Worm (Caenorhabditis elegans) whole organism, late embryonic: ENCODE data around the gene M01F1.8.

ENCODE experiments used
- C38D4.7 ChIP-seq: fragments of 200-800 bp; sonication (Bioruptor generic); optimal IDR thresholded peaks from 2 replicates; lab custom pipeline; 2018; ENCODE audit warnings: mild to moderate bottlenecking, missing genetic modification characterization, moderate library complexity, missing compliant biosample characterization
- hlh-30 ChIP-seq: sonication (generic microtip); optimal IDR thresholded peaks from 2 replicates; lab custom pipeline; 2017; ENCODE audit warnings: antibody characterized with exemption, missing genetic modification characterization, missing compliant biosample characterization; ENCODE audit not compliant: insufficient read depth
- nfya-1 ChIP-seq: sonication (generic microtip); optimal IDR thresholded peaks from 2 replicates; lab custom pipeline; 2017; ENCODE audit warnings: missing genetic modification characterization, mild to moderate bottlenecking, missing compliant biosample characterization, antibody characterized with exemption, moderate library complexity
- pat-9 ChIP-seq: fragments of 200-800 bp; sonication (Bioruptor generic); optimal IDR thresholded peaks from 2 replicates; lab custom pipeline; 2018; ENCODE audit warnings: mild to moderate bottlenecking, missing genetic modification characterization, moderate library complexity, missing compliant biosample characterization
- pqm-1 ChIP-seq: sonication (generic microtip); optimal IDR thresholded peaks from 2 replicates; lab custom pipeline; 2016; ENCODE audit warnings: missing genetic modification characterization, missing compliant biosample characterization

DNA sequence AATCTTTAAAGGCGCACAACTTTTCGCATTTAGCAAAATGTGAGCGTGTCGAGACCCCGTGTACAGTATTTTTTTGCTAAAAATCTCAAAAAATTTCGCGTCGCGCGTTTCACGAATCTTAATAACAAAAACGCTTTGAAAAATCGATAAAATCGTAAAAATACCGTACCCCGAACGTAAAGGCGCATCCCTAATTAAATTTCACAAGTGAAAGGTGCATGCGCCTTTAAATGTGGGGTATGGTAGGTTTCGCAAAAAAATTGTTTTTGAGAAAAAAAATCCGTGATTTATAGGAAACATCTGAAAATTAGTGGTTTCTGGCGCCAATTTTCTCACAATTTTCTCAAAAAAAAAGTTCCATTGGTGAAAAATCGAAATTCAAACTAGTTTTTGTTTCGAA is 31.8 kb upstream of the M01F1.8 start:
- TF ChIP-seq hlh-30 (tag; lab: Kevin White, UChicago) = no peak
- no peak for TF ChIP-seq pqm-1
- TF ChIP-seq nfya-1 (tag; lab: Kevin White, UChicago) = no peak
- no peak for TF ChIP-seq pat-9
- TF ChIP-seq C38D4.7 = no peak
